Fruit fly (Drosophila melanogaster): ENCODE results near the gene Nedd4.
A peak's percentile ranks its signal among the peaks of the same experiment; 100 is the strongest.

Nedd4 gene

DNA sequence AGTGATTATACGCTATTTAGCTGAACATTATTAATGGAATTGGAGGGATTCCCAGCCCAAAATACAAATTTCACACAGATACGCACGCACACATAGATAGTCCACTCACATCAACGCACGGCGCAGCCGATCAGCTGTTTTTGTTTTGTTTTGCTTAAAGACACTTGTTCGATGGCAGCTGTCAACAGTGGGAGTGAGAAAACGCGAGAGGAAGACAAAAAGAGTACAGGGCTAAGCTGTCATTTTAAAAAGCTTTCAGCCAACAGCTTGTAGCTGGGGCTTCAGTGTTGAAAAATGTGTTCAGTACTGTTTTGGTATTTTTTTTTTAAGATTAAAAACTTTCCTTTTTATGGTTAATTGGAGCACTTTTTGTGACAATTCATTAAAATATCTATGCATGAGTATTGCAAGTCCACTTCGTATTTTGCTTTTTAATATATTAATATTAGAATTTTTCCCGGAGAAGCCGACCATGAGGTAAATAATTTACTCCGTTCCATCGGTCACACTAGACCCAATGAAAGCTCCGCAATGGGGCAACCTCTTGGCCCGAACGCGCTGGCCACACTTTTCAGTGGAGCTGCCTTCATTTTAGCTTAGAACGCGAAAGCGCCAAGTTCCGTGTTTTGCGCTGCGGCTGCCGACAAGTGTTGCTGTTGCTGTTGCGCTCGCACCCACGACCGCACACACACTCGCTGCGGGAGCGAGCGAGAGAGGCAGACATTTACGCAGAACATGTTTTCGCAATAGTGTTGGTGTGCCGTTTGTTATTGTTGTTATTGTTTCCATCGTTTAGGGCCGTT is 3.2 kb downstream of the Nedd4 start (continued):
- TF ChIP-seq grn (GFP tag; optimal IDR thresholded peaks at IDR 0.05) (no peak), CG10366 (GFP tag; IDR thresholded peaks at IDR 0.05) (peak; percentile 32; the same call in 1 of the 2 replicates), Neu2 (GFP tag; optimal IDR thresholded peaks at IDR 0.05; ENCODE audit: borderline replicate concordance) (no peak), CG4820 (GFP tag; optimal IDR thresholded peaks at IDR 0.05) (peak; percentile 22), hb (GFP tag; IDR thresholded peaks at IDR 0.05; ENCODE audit: partially characterized antibody) (no peak; the same call in 2 of the 3 replicates), ase (GFP tag; IDR thresholded peaks at IDR 0.05) (no peak), HLH3B (GFP tag; IDR thresholded peaks at IDR 0.05) (no peak), CG11504 (tag; optimal IDR thresholded peaks at IDR 0.05) (no peak), bbx (GFP tag; IDR thresholded peaks at IDR 0.05; ENCODE audit: partially characterized antibody) (peak; percentile 62), CrebB (tag; optimal IDR thresholded peaks at IDR 0.05) (peak; percentile 69), az2 (GFP tag; optimal IDR thresholded peaks at IDR 0.05) (peak; percentile 48), btn (GFP tag; optimal IDR thresholded peaks at IDR 0.05) (peak; percentile 23), Gug (GFP tag; IDR thresholded peaks at IDR 0.05) (no peak; the same call in 3 of the 4 replicates), tio (GFP tag; optimal IDR thresholded peaks at IDR 0.05) (peak; percentile 21), vfl (GFP tag; optimal IDR thresholded peaks at IDR 0.05) (peak; percentile 54), CG2712 (tag; optimal IDR thresholded peaks at IDR 0.05) (peak; percentile 51), CG9437 (GFP tag; optimal IDR thresholded peaks at IDR 0.05) (no peak), slou (GFP tag; optimal IDR thresholded peaks at IDR 0.05) (peak; percentile 21), Dll (GFP tag; IDR thresholded peaks at IDR 0.05; ENCODE audit: partially characterized antibody) (0 out of 4 replicates have a peak, but pooled peaks have one; percentile 17), Jarid2 (GFP tag; optimal IDR thresholded peaks at IDR 0.05) (peak; percentile 90), eve (GFP tag; optimal IDR thresholded peaks at IDR 0.05) (peak in 1 of 2 experiments; percentile 83), CHES-1-like (GFP tag; optimal IDR thresholded peaks at IDR 0.05) (peak; percentile 38), Atf6 (GFP tag; IDR thresholded peaks at IDR 0.05) (0 out of 2 replicates have a peak, but pooled peaks have one; percentile 37), Rfx (GFP tag; IDR thresholded peaks at IDR 0.05) (peak; percentile 56; the same call in 1 of the 2 replicates), odd (GFP tag; optimal IDR thresholded peaks at IDR 0.05) (no peak), lilli (GFP tag; optimal IDR thresholded peaks at IDR 0.05) (peak; percentile 58), CG1832 (GFP tag; optimal IDR thresholded peaks at IDR 0.05) (peak; percentile 93), pum (GFP tag; optimal IDR thresholded peaks at IDR 0.05) (no peak), CG17829 (tag; optimal IDR thresholded peaks at IDR 0.05) (peak; percentile 30), CG18476 (GFP tag; optimal IDR thresholded peaks at IDR 0.05) (no peak), ci (GFP tag; IDR thresholded peaks at IDR 0.05) (peak; percentile 53; the same call in 2 of the 3 replicates), CG6813 (GFP tag; optimal IDR thresholded peaks at IDR 0.05) (peak; percentile 69), zf30C (GFP tag; optimal IDR thresholded peaks at IDR 0.05) (no peak), CG32767 (GFP tag; IDR thresholded peaks at IDR 0.05) (peak; percentile 14; the same call in 1 of the 2 replicates), CG7745 (tag; optimal IDR thresholded peaks at IDR 0.05) (no peak), CG8478 (optimal IDR thresholded peaks at IDR 0.05) (no peak), CG1602 (GFP tag; optimal IDR thresholded peaks at IDR 0.05) (peak; percentile 36), Atf3 (GFP tag; optimal IDR thresholded peaks at IDR 0.05) (peak; percentile 16), Hand (GFP tag; optimal IDR thresholded peaks at IDR 0.05) (peak; percentile 38), hth (optimal IDR thresholded peaks at IDR 0.05) (no peak), tx (GFP tag; optimal IDR thresholded peaks at IDR 0.05) (no peak), CG11723 (GFP tag; optimal IDR thresholded peaks at IDR 0.05) (peak; percentile 1), Nf-YC (tag; optimal IDR thresholded peaks at IDR 0.05) (peak; percentile 66), CG10431 (GFP tag; optimal IDR thresholded peaks at IDR 0.05) (peak; percentile 29), CG15601 (tag; optimal IDR thresholded peaks at IDR 0.05) (peak; percentile 57), CG34422 (GFP tag; IDR thresholded peaks at IDR 0.05) (peak; percentile 79; the same call in 1 of the 3 replicates), HmgZ (tag; optimal IDR thresholded peaks at IDR 0.05) (peak; percentile 86), usp (GFP tag; optimal IDR thresholded peaks at IDR 0.05) (no peak), tup (GFP tag; optimal IDR thresholded peaks at IDR 0.05) (peak; percentile 12)
